Worm (Caenorhabditis elegans): ENCODE data around the gene lsy-13.

lsy-13 gene

ce11 chrIV:16863431-16863895, at the start of gene lsy-13, which contains the start of gene mel-46:
TSS of gene lsy-13 (plus strand) at chrIV:16863870.
TSS of gene mel-46 (minus strand) at chrIV:16863481.
- TF ChIP-seq C34F6.9 (tag; optimal IDR thresholded peaks at IDR 0.05) (peak; percentile 62), elt-3 (tag; optimal IDR thresholded peaks at IDR 0.05) (no peak), lin-13 (GFP tag; optimal IDR thresholded peaks at IDR 0.05) (peak; percentile 52), ztf-11 (tag; optimal IDR thresholded peaks at IDR 0.05) (no peak), F13H6.1 (tag; optimal IDR thresholded peaks at IDR 0.05) (peak; percentile 15), unc-55 (GFP tag; optimal IDR thresholded peaks at IDR 0.05) (peak; percentile 77), lin-11 (tag; optimal IDR thresholded peaks at IDR 0.05) (peak; percentile 15), nhr-25 (tag; optimal IDR thresholded peaks at IDR 0.05) (peak; percentile 48), nhr-129 (tag; optimal IDR thresholded peaks at IDR 0.05) (peak; percentile 35), snpc-4 (tag; optimal IDR thresholded peaks at IDR 0.05) (no peak), crh-2 (tag; optimal IDR thresholded peaks at IDR 0.05) (peak; percentile 13), lsy-2 (tag; optimal IDR thresholded peaks at IDR 0.05) (peak; percentile 28 to 62), gmeb-1 (tag; optimal IDR thresholded peaks at IDR 0.05) (peak; percentile 38), sma-3 (GFP tag; optimal IDR thresholded peaks at IDR 0.05) (peak; percentile 43), sem-4 (tag; optimal IDR thresholded peaks at IDR 0.05) (peak; percentile 23), sma-9 (GFP tag; optimal IDR thresholded peaks at IDR 0.05) (no peak), sma-9 (tag; optimal IDR thresholded peaks at IDR 0.05) (no peak), mbf-1 (tag; optimal IDR thresholded peaks at IDR 0.05) (no peak)

ce11 chrIV:16822529-16822928, 41.1 kb upstream of the lsy-13 start, which contains the start of gene Y116A8A.4:
TSS of gene Y116A8A.4 (plus strand) at chrIV:16822829.
- TF ChIP-seq elt-1 (tag; optimal IDR thresholded peaks at IDR 0.05) (no peak), nhr-10 (tag; optimal IDR thresholded peaks at IDR 0.05) (no peak), ZK546.5 (tag; optimal IDR thresholded peaks at IDR 0.05) (no peak), ztf-11 (tag; optimal IDR thresholded peaks at IDR 0.05) (no peak), sma-9 (GFP tag; optimal IDR thresholded peaks at IDR 0.05) (no peak), sma-9 (tag; optimal IDR thresholded peaks at IDR 0.05) (no peak), aly-2 (tag; optimal IDR thresholded peaks at IDR 0.05) (no peak)

ce11 chrIV:16828698-16829097, 35.0 kb upstream of the lsy-13 start, which contains the start of gene Y116A8A.6:
TSS of gene Y116A8A.6 (minus strand) at chrIV:16828798.
- no peak for TF ChIP-seq nhr-12 (tag; optimal IDR thresholded peaks at IDR 0.05)
- no peak for TF ChIP-seq nhr-10 (tag; optimal IDR thresholded peaks at IDR 0.05)
- TF ChIP-seq C34F6.9 (tag; optimal IDR thresholded peaks at IDR 0.05): no peak
- TF ChIP-seq unc-39 (tag; optimal IDR thresholded peaks at IDR 0.05): no peak
- TF ChIP-seq mbf-1 (tag; optimal IDR thresholded peaks at IDR 0.05): no peak
- TF ChIP-seq gmeb-1 (tag; optimal IDR thresholded peaks at IDR 0.05): no peak
- TF ChIP-seq nhr-6 (tag; optimal IDR thresholded peaks at IDR 0.05): no peak
- TF ChIP-seq aly-2 (tag; optimal IDR thresholded peaks at IDR 0.05): no peak
- TF ChIP-seq Y55F3AM.14 (GFP tag; optimal IDR thresholded peaks at IDR 0.05): no peak
- TF ChIP-seq egl-27 (tag; optimal IDR thresholded peaks at IDR 0.05): no peak
- no peak for TF ChIP-seq ceh-16 (tag; optimal IDR thresholded peaks at IDR 0.05)
- no peak for TF ChIP-seq lin-13 (GFP tag; optimal IDR thresholded peaks at IDR 0.05)
- TF ChIP-seq alr-1 (tag; optimal IDR thresholded peaks at IDR 0.05): no peak
- no peak for TF ChIP-seq skn-1 (tag; optimal IDR thresholded peaks at IDR 0.05)
- TF ChIP-seq mdl-1 (tag; optimal IDR thresholded peaks at IDR 0.05): no peak
- TF ChIP-seq lin-39 (tag; optimal IDR thresholded peaks at IDR 0.05): no peak
- TF ChIP-seq unc-62 (GFP tag; optimal IDR thresholded peaks at IDR 0.05): no peak

- TF ChIP-seq egl-27 (tag; optimal IDR thresholded peaks at IDR 0.05) (no peak), zag-1 (tag; optimal IDR thresholded peaks at IDR 0.05) (no peak), lin-39 (tag; optimal IDR thresholded peaks at IDR 0.05) (no peak), lin-13 (GFP tag; optimal IDR thresholded peaks at IDR 0.05) (no peak), lin-11 (tag; optimal IDR thresholded peaks at IDR 0.05) (no peak), peb-1 (tag; optimal IDR thresholded peaks at IDR 0.05) (no peak), fos-1 (tag; optimal IDR thresholded peaks at IDR 0.05) (no peak), nhr-12 (tag; optimal IDR thresholded peaks at IDR 0.05) (no peak), mdl-1 (tag; optimal IDR thresholded peaks at IDR 0.05) (no peak), ZK546.5 (tag; optimal IDR thresholded peaks at IDR 0.05) (no peak), nhr-237 (tag; optimal IDR thresholded peaks at IDR 0.05) (no peak), unc-62 (GFP tag; optimal IDR thresholded peaks at IDR 0.05) (no peak), ceh-16 (tag; optimal IDR thresholded peaks at IDR 0.05) (no peak), Y55F3AM.14 (GFP tag; optimal IDR thresholded peaks at IDR 0.05) (no peak), alr-1 (tag; optimal IDR thresholded peaks at IDR 0.05) (no peak)
Measured at ce11 chrIV:16829896-16830295, 33.8 kb upstream of the lsy-13 start, which contains the start of gene Y116A8A.7. TSS of gene Y116A8A.7 (plus strand) at chrIV:16830196.

All from whole organism, L2 larva.